Fruit fly (Drosophila melanogaster) whole organism, prepupa: ENCODE measurements around the gene CG3009.

Experiments used
- CG10669 ChIP-seq: fragments of 200-800 bp; sonication (Bioruptor generic); optimal IDR thresholded peaks from 3 replicates; lab custom pipeline; 2018; ENCODE audit warnings: missing biosample characterization, mild to moderate bottlenecking, missing genetic modification characterization, moderate library complexity
- CG6163 ChIP-seq: fragments of 200-800 bp; sonication (Bioruptor generic); IDR thresholded peaks from 3 replicates; pipeline ENCODE4 v1.3.6; 2022; ENCODE audit warnings: missing biosample characterization, missing genetic modification characterization
- CG6854 ChIP-seq: fragments of 200-800 bp; sonication (Bioruptor generic); optimal IDR thresholded peaks from 2 replicates; lab custom pipeline; 2017; ENCODE audit warnings: missing biosample characterization, mild to moderate bottlenecking, missing genetic modification characterization
- Eip75B ChIP-seq: fragments of 200-800 bp; sonication (Bioruptor generic); optimal IDR thresholded peaks from 3 replicates; lab custom pipeline; 2016; ENCODE audit warnings: missing biosample characterization, missing genetic modification characterization
- Hr39 ChIP-seq: fragments of 200-800 bp; sonication (Bioruptor generic); optimal IDR thresholded peaks from 2 replicates; lab custom pipeline; 2016; ENCODE audit warnings: missing biosample characterization, missing genetic modification characterization
- Lpt ChIP-seq: fragments of 200-800 bp; sonication (Bioruptor generic); optimal IDR thresholded peaks from 3 replicates; lab custom pipeline; 2016; ENCODE audit warnings: missing biosample characterization, missing genetic modification characterization
- Sox15 ChIP-seq: fragments of 200-800 bp; sonication (Bioruptor generic); optimal IDR thresholded peaks from 3 replicates; lab custom pipeline; 2016; ENCODE audit warnings: missing biosample characterization, missing genetic modification characterization
- fd59A ChIP-seq: fragments of 200-800 bp; sonication (Bioruptor generic); optimal IDR thresholded peaks from 2 replicates; lab custom pipeline; 2017; ENCODE audit warnings: missing biosample characterization, mild to moderate bottlenecking, missing genetic modification characterization, missing genetic modification reagents

- TF ChIP-seq fd59A (no peak), Lpt (GFP tag; lab: Kevin White, UChicago) (no peak), CG6854 (GFP tag; lab: Kevin White, UChicago) (no peak), Eip75B (GFP tag; lab: Kevin White, UChicago) (no peak), Hr39 (GFP tag; lab: Kevin White, UChicago) (no peak), Sox15 (GFP tag; lab: Kevin White, UChicago) (no peak), CG10669 (GFP tag; lab: Kevin White, UChicago) (no peak), CG6163 (GFP tag; lab: Robert Waterston, UW) (no peak)
Observed at dm6 chrX:4702118-4702517, 35.6 kb upstream of the CG3009 start, which contains the start of gene Pdha.
